Worm (Caenorhabditis elegans) whole organism, L2 larva: Measurements from ENCODE around the gene F52D2.7.

Source experiments
- F13H6.1 ChIP-seq: sonication (generic microtip); optimal IDR thresholded peaks from 2 replicates; lab custom pipeline; 2016; ENCODE audit warnings: missing genetic modification characterization, missing compliant biosample characterization
- ama-1 ChIP-seq: fragments of 150-350 bp; optimal IDR thresholded peaks from 2 replicates; lab custom pipeline; 2018; ENCODE audit warnings: inconsistent platforms
- blmp-1 ChIP-seq: sonication (generic microtip); optimal IDR thresholded peaks from 2 replicates; lab custom pipeline; 2017; ENCODE audit warnings: missing genetic modification characterization, mild to moderate bottlenecking, missing compliant biosample characterization, antibody characterized with exemption, moderate library complexity; ENCODE audit not compliant: insufficient read depth
- ceh-16 ChIP-seq: fragments of 150-350 bp; optimal IDR thresholded peaks from 2 replicates; lab custom pipeline; 2014; ENCODE audit warnings: missing biosample characterization, missing genetic modification characterization
- ceh-82 ChIP-seq: fragments of 150-350 bp; optimal IDR thresholded peaks from 2 replicates; lab custom pipeline; 2014; ENCODE audit warnings: missing biosample characterization, missing genetic modification characterization
- dmd-4 ChIP-seq: sonication (generic microtip); optimal IDR thresholded peaks from 2 replicates; lab custom pipeline; 2017; ENCODE audit warnings: missing biosample characterization, missing genetic modification characterization
- fos-1 ChIP-seq: fragments of 150-350 bp; optimal IDR thresholded peaks from 2 replicates; lab custom pipeline; 2014; ENCODE audit warnings: missing biosample characterization, missing genetic modification characterization
- lin-13 ChIP-seq: fragments of 150-350 bp; optimal IDR thresholded peaks from 2 replicates; lab custom pipeline; 2014; ENCODE audit warnings: missing biosample characterization, missing genetic modification reagents, missing genetic modification characterization
- nhr-12 ChIP-seq: fragments of 150-350 bp; optimal IDR thresholded peaks from 2 replicates; lab custom pipeline; 2014; ENCODE audit warnings: missing biosample characterization, missing genetic modification characterization
- sma-3 ChIP-seq: sonication (generic microtip); optimal IDR thresholded peaks from 2 replicates; lab custom pipeline; 2016; ENCODE audit warnings: missing genetic modification reagents, missing genetic modification characterization, missing compliant biosample characterization
- unc-39 ChIP-seq: fragments of 150-350 bp; optimal IDR thresholded peaks from 2 replicates; lab custom pipeline; 2014; ENCODE audit warnings: missing biosample characterization, missing genetic modification characterization
- unc-62 ChIP-seq: fragments of 150-350 bp; optimal IDR thresholded peaks from 2 replicates; lab custom pipeline; 2014; ENCODE audit warnings: missing biosample characterization, missing genetic modification reagents, missing genetic modification characterization
- ztf-1 ChIP-seq: fragments of 200-800 bp; sonication (Bioruptor generic); conservative IDR thresholded peaks from 2 replicates; pipeline ENCODE4 v1.3.6; 2022; ENCODE audit warnings: missing genetic modification characterization, missing compliant biosample characterization
- ztf-4 ChIP-seq: fragments of 150-350 bp; optimal IDR thresholded peaks from 2 replicates; lab custom pipeline; 2014; ENCODE audit warnings: missing biosample characterization, missing genetic modification characterization

ce11 chrX:1964411-1964810 is 2.0 kb downstream of the F52D2.7 start:
- TF ChIP-seq blmp-1 (no peak), unc-39 (tag; lab: Kevin White, UChicago) (no peak), ama-1 (lab: Kevin White, UChicago) (no peak), ztf-1 (no peak), ztf-4 (tag; lab: Kevin White, UChicago) (no peak), lin-13 (GFP tag; lab: Kevin White, UChicago) (no peak), dmd-4 (tag; lab: Kevin White, UChicago) (no peak), unc-62 (GFP tag; lab: Kevin White, UChicago) (no peak), fos-1 (tag; lab: Kevin White, UChicago) (no peak), F13H6.1 (tag; lab: Kevin White, UChicago) (no peak), nhr-12 (tag; lab: Kevin White, UChicago) (no peak), sma-3 (GFP tag; lab: Kevin White, UChicago) (no peak), ceh-16 (no peak), ceh-82 (tag; lab: Kevin White, UChicago) (no peak)
